Worm (Caenorhabditis elegans) whole organism, mixed stage, embryonic: ENCODE results near the gene F15E6.6.
A peak's percentile ranks its signal among the peaks of the same experiment; 100 is the strongest.

Experiments
- M03D4.4 ChIP-seq: sonication (generic microtip); optimal IDR thresholded peaks from 2 replicates; lab custom pipeline; 2017; ENCODE audit warnings: mild to moderate bottlenecking, missing genetic modification characterization, missing compliant biosample characterization
- bed-3 ChIP-seq: fragments of 200-800 bp; sonication (Bioruptor generic); optimal IDR thresholded peaks from 3 replicates; lab custom pipeline; 2018; ENCODE audit warnings: mild to moderate bottlenecking, missing genetic modification characterization, moderate library complexity, missing compliant biosample characterization
- ceh-43 ChIP-seq: fragments of 200-800 bp; sonication (Bioruptor generic); optimal IDR thresholded peaks from 2 replicates; lab custom pipeline; 2018; ENCODE audit warnings: mild to moderate bottlenecking, missing genetic modification characterization, moderate library complexity, missing compliant biosample characterization
- ceh-83 ChIP-seq: fragments of 200-800 bp; sonication (Bioruptor generic); optimal IDR thresholded peaks from 2 replicates; lab custom pipeline; 2018; ENCODE audit warnings: mild to moderate bottlenecking, missing genetic modification characterization, missing compliant biosample characterization
- ces-1 ChIP-seq: fragments of 150-350 bp; optimal IDR thresholded peaks from 2 replicates; lab custom pipeline; 2014; ENCODE audit warnings: missing biosample characterization, missing genetic modification reagents, missing genetic modification characterization
- cnd-1 ChIP-seq: fragments of 200-800 bp; sonication (Bioruptor generic); optimal IDR thresholded peaks from 2 replicates; lab custom pipeline; 2018; ENCODE audit warnings: mild to moderate bottlenecking, missing genetic modification characterization, missing compliant biosample characterization
- drap-1 ChIP-seq: fragments of 200-800 bp; sonication (Bioruptor generic); optimal IDR thresholded peaks from 3 replicates; lab custom pipeline; 2018; ENCODE audit warnings: mild to moderate bottlenecking, missing genetic modification characterization, missing compliant biosample characterization
- elt-1 ChIP-seq: sonication (generic microtip); optimal IDR thresholded peaks from 2 replicates; lab custom pipeline; 2017; ENCODE audit warnings: missing genetic modification characterization, mild to moderate bottlenecking, missing compliant biosample characterization, antibody characterized with exemption, moderate library complexity, borderline replicate concordance; ENCODE audit not compliant: insufficient read depth
- flh-1 ChIP-seq: fragments of 200-800 bp; sonication (Bioruptor generic); optimal IDR thresholded peaks from 2 replicates; lab custom pipeline; 2018; ENCODE audit warnings: mild to moderate bottlenecking, missing genetic modification characterization, moderate library complexity, missing compliant biosample characterization
- ham-2 ChIP-seq: fragments of 200-800 bp; sonication (Bioruptor generic); optimal IDR thresholded peaks from 2 replicates; lab custom pipeline; 2018; ENCODE audit warnings: mild to moderate bottlenecking, missing genetic modification characterization, missing compliant biosample characterization
- hlh-1 ChIP-seq: fragments of 150-350 bp; optimal IDR thresholded peaks from 2 replicates; lab custom pipeline; 2014; ENCODE audit warnings: missing biosample characterization, missing genetic modification reagents, missing genetic modification characterization
- lin-13 ChIP-seq: fragments of 150-350 bp; optimal IDR thresholded peaks from 2 replicates; lab custom pipeline; 2014; ENCODE audit warnings: missing biosample characterization, missing genetic modification characterization
- lin-32 ChIP-seq: fragments of 200-800 bp; sonication (Bioruptor generic); optimal IDR thresholded peaks from 2 replicates; lab custom pipeline; 2018; ENCODE audit warnings: mild to moderate bottlenecking, missing genetic modification characterization, missing compliant biosample characterization
- mep-1 ChIP-seq: fragments of 150-350 bp; optimal IDR thresholded peaks from 2 replicates; lab custom pipeline; 2017; ENCODE audit warnings: missing biosample characterization, missing genetic modification reagents, missing genetic modification characterization, inconsistent platforms
- mls-2 ChIP-seq: sonication (generic microtip); optimal IDR thresholded peaks from 2 replicates; lab custom pipeline; 2016; ENCODE audit warnings: mild to moderate bottlenecking, missing genetic modification characterization, moderate library complexity, missing compliant biosample characterization
- nhr-12 ChIP-seq: fragments of 150-350 bp; optimal IDR thresholded peaks from 2 replicates; lab custom pipeline; 2014; ENCODE audit warnings: missing biosample characterization, missing genetic modification characterization
- nhr-2 ChIP-seq: fragments of 150-350 bp; optimal IDR thresholded peaks from 2 replicates; lab custom pipeline; 2014; ENCODE audit warnings: missing biosample characterization, missing genetic modification characterization
- nhr-237 ChIP-seq: fragments of 150-350 bp; optimal IDR thresholded peaks from 2 replicates; lab custom pipeline; 2014; ENCODE audit warnings: missing biosample characterization, missing genetic modification characterization
- nhr-28 ChIP-seq: fragments of 150-350 bp; optimal IDR thresholded peaks from 2 replicates; lab custom pipeline; 2014; ENCODE audit warnings: missing biosample characterization, missing genetic modification characterization
- pha-4 ChIP-seq: fragments of 150-350 bp; optimal IDR thresholded peaks from 2 replicates; lab custom pipeline; 2018; ENCODE audit warnings: missing biosample characterization, missing genetic modification reagents, missing genetic modification characterization
- sem-2 ChIP-seq: fragments of 200-800 bp; sonication (Bioruptor generic); optimal IDR thresholded peaks from 2 replicates; lab custom pipeline; 2018; ENCODE audit warnings: mild to moderate bottlenecking, missing genetic modification characterization, missing compliant biosample characterization
- sptf-1 ChIP-seq: sonication (generic microtip); optimal IDR thresholded peaks from 2 replicates; lab custom pipeline; 2017; ENCODE audit warnings: mild to moderate bottlenecking, missing genetic modification characterization, moderate library complexity, missing compliant biosample characterization
- tbx-8 ChIP-seq: fragments of 200-800 bp; sonication (Bioruptor generic); optimal IDR thresholded peaks from 2 replicates; lab custom pipeline; 2018; ENCODE audit warnings: mild to moderate bottlenecking, missing genetic modification characterization, moderate library complexity, missing compliant biosample characterization
- unc-120 ChIP-seq: sonication (generic microtip); optimal IDR thresholded peaks from 2 replicates; lab custom pipeline; 2017; ENCODE audit warnings: missing genetic modification characterization, missing compliant biosample characterization; ENCODE audit not compliant: poor library complexity, severe bottlenecking
- unc-39 ChIP-seq: fragments of 150-350 bp; optimal IDR thresholded peaks from 2 replicates; lab custom pipeline; 2014; ENCODE audit warnings: missing biosample characterization, missing genetic modification characterization
- unc-62 ChIP-seq: fragments of 150-350 bp; optimal IDR thresholded peaks from 2 replicates; lab custom pipeline; 2014; ENCODE audit warnings: missing biosample characterization, missing genetic modification reagents, missing genetic modification characterization
- ztf-11 ChIP-seq: fragments of 150-350 bp; optimal IDR thresholded peaks from 2 replicates; lab custom pipeline; 2014; ENCODE audit warnings: missing biosample characterization, missing genetic modification characterization

F15E6.6 gene

ce11 chrIV:4246493-4246892 is 37.4 kb downstream of the F15E6.6 start, which contains the start of gene ttr-20:
Gene ttr-20 (plus strand): TSS chrIV:4246793.
- TF ChIP-seq mep-1 (tag; lab: Kevin White, UChicago) (no peak), bed-3 (no peak), hlh-1 (tag; lab: Kevin White, UChicago) (no peak), flh-1 (GFP tag; lab: Kevin White, UChicago) (no peak), unc-39 (tag; lab: Kevin White, UChicago) (no peak), ham-2 (GFP tag; lab: Kevin White, UChicago) (no peak), sem-2 (no peak), sptf-1 (tag; lab: Kevin White, UChicago) (no peak), nhr-28 (tag; lab: Kevin White, UChicago) (no peak), unc-62 (GFP tag; lab: Kevin White, UChicago) (no peak), lin-13 (tag; lab: Kevin White, UChicago) (no peak), nhr-12 (tag; lab: Kevin White, UChicago) (no peak), pha-4 (tag; lab: Kevin White, UChicago) (no peak), ceh-83 (GFP tag; lab: Kevin White, UChicago) (no peak), drap-1 (GFP tag; lab: Kevin White, UChicago) (no peak)

ce11 chrIV:4244510-4244909 is 39.4 kb downstream of the F15E6.6 start, which contains the start of gene col-34:
Gene col-34 (minus strand): TSS chrIV:4244610.
- TF ChIP-seq ceh-43 (GFP tag; lab: Kevin White, UChicago) (no peak), tbx-8 (GFP tag; lab: Kevin White, UChicago) (no peak), bed-3 (no peak)

- TF ChIP-seq lin-13 (tag; lab: Kevin White, UChicago) = no peak
These were observed 40.0 kb downstream of the F15E6.6 start for ce11 chrIV:4243830-4244406.

DNA sequence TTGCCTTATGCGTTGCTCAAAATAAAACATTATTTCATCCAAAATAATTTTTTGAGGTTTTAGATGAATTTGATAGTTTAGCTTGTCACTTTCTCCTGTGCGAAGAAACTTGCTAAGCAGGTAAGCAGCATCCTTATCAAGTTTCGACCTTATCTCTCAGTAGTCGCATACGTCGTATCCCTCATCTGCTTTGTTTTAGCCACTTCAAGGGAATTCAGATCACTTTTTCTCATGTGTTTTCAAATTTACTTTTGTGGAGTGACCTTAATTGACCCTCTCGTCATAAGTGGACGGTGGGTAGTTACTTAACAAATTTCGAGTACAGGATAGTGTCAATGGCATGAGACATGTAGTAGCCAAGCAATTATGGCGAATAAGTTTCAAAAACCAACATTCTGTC is 47.2 kb downstream of the F15E6.6 start:
- no peak for TF ChIP-seq nhr-237 (tag; lab: Kevin White, UChicago)
- no peak for TF ChIP-seq flh-1 (GFP tag; lab: Kevin White, UChicago)

DNA sequence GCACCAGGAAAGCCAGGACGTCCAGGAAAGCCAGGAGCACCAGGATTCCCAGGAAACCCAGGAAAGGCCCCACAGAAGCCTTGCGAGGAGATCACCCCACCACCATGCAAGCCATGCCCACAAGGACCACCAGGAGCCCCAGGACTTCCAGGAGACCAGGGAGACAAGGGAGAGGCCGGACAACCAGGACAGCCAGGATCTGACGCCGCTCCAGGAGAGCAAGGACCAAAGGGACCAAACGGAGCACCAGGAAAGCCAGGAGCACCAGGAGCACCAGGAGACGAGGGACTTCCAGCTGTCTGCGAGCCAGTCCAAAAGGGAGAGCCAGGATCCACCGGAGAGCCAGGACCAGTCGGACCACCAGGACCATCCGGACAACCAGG is 47.9 kb downstream of the F15E6.6 start:
- TF ChIP-seq cnd-1 = no peak
- no peak for TF ChIP-seq flh-1 (GFP tag; lab: Kevin White, UChicago)
- TF ChIP-seq hlh-1 (tag; lab: Kevin White, UChicago) = no peak
- no peak for TF ChIP-seq drap-1 (GFP tag; lab: Kevin White, UChicago)
- no peak for TF ChIP-seq M03D4.4 (tag; lab: Kevin White, UChicago)
- TF ChIP-seq nhr-28 (tag; lab: Kevin White, UChicago) = no peak
- no peak for TF ChIP-seq unc-39 (tag; lab: Kevin White, UChicago)
- no peak for TF ChIP-seq bed-3
- TF ChIP-seq mls-2 (tag; lab: Kevin White, UChicago) = no peak
- TF ChIP-seq tbx-8 (GFP tag; lab: Kevin White, UChicago) = no peak
- no peak for TF ChIP-seq unc-62 (GFP tag; lab: Kevin White, UChicago)
- no peak for TF ChIP-seq lin-32 (GFP tag; lab: Kevin White, UChicago)
- TF ChIP-seq unc-120 (tag; lab: Kevin White, UChicago) = no peak
- no peak for TF ChIP-seq ceh-43 (GFP tag; lab: Kevin White, UChicago)
- TF ChIP-seq pha-4 (tag; lab: Kevin White, UChicago) = no peak
- no peak for TF ChIP-seq ztf-11 (tag; lab: Kevin White, UChicago)
- TF ChIP-seq elt-1 (tag; lab: Kevin White, UChicago) = no peak
- no peak for TF ChIP-seq nhr-2 (tag; lab: Kevin White, UChicago)
- TF ChIP-seq ces-1 = no peak

DNA sequence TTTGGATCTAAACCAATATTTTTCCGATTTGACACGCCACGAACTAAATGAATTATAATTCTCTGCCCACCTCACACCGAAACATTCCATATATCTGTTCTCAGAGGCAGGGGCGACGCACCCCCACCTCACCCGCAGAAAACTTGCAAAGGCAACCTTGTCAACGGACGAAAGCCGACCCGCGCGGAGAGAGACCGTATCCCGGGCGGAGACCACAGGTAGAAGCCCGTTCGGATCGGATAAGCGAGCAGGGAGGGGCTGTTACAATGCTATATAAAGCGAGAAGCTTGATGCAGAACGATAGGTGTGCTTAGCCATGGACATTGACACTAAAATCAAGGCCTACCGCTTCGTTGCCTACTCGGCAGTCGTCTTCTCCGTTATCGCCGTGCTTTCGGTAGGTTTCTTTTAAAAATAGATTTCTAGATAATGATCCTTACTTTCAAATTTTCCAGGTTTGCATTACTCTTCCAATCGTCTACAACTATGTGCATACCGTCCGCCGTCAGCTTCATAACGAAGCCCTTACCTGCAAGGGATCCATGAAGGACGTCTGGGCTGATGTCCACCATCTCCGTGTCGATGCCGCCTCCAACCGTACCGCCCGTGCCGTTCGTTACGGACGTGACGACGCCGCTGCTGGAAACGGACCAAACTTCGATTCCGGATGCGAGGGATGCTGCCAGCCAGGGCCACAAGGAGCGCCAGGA is 48.5 kb downstream of the F15E6.6 start, which contains the start of the genes zipt-2.2 and dpy-13:
TSS of gene zipt-2.2 (minus strand) at position 51 of the 710 bp plus-strand sequence.
TSS of gene dpy-13 (plus strand) at position 300 of the 710 bp plus-strand sequence.
- TF ChIP-seq ham-2 (GFP tag; lab: Kevin White, UChicago) (peak; percentile 68), unc-39 (tag; lab: Kevin White, UChicago) (no peak)
